Fruit fly (Drosophila melanogaster) whole organism, wandering third instar larva: ENCODE results near the gene woc.
A peak's percentile ranks its signal among the peaks of the same experiment; 100 is the strongest.

Source experiments
- Abd-B ChIP-seq: fragments of >200 bp; optimal IDR thresholded peaks from 2 replicates; lab custom pipeline; 2017; ENCODE audit warnings: missing biosample characterization, missing genetic modification characterization
- Dif ChIP-seq: fragments of 200-275, 200-300 bp; sonication (Bioruptor generic); optimal IDR thresholded peaks from 2 replicates; lab custom pipeline; 2018; ENCODE audit warnings: missing biosample characterization, missing genetic modification characterization; ENCODE audit not compliant: partially characterized antibody
- Mio ChIP-seq: sonication (Bioruptor generic); optimal IDR thresholded peaks from 2 replicates; lab custom pipeline; 2016; ENCODE audit warnings: missing biosample characterization, missing genetic modification characterization
- dsf ChIP-seq: sonication (Bioruptor generic); optimal IDR thresholded peaks from 2 replicates; lab custom pipeline; 2016; ENCODE audit warnings: missing biosample characterization, missing genetic modification characterization, borderline replicate concordance
- h ChIP-seq: fragments of 200-800 bp; sonication (Bioruptor generic); optimal IDR thresholded peaks from 3 replicates; lab custom pipeline; 2016; ENCODE audit warnings: missing biosample characterization, mild to moderate bottlenecking, missing genetic modification characterization
- psq ChIP-seq: fragments of 200-800 bp; sonication (Bioruptor generic); optimal IDR thresholded peaks from 3 replicates; lab custom pipeline; 2017; ENCODE audit warnings: missing biosample characterization, mild to moderate bottlenecking, missing genetic modification characterization, moderate library complexity
- usp ChIP-seq: fragments of >200 bp; optimal IDR thresholded peaks from 2 replicates; lab custom pipeline; 2017; ENCODE audit warnings: missing biosample characterization, missing genetic modification characterization

dm6 chr3R:27217465-27218059 lies 46.3 kb downstream of the woc start:
- TF ChIP-seq h (GFP tag; lab: Kevin White, UChicago) (peak; percentile 76), Mio (GFP tag; lab: Kevin White, UChicago) (no peak), Abd-B (GFP tag; lab: Kevin White, UChicago) (no peak), psq (GFP tag; lab: Kevin White, UChicago) (peak; percentile 69), dsf (GFP tag; lab: Kevin White, UChicago) (no peak), usp (GFP tag; lab: Kevin White, UChicago) (no peak), Dif (GFP tag; lab: Kevin White, UChicago) (no peak)
